Fruit fly (Drosophila melanogaster) whole organism, embryonic: ENCODE data around the gene CG14253.
A peak's percentile ranks its signal among the peaks of the same experiment; 100 is the strongest.

ENCODE experiments used
- Abd-B ChIP-seq: fragments of 200-800 bp; sonication (Bioruptor generic); optimal IDR thresholded peaks from 2 replicates; lab custom pipeline; 2018; ENCODE audit warnings: missing biosample characterization, mild to moderate bottlenecking, missing genetic modification characterization, moderate library complexity
- C15 ChIP-seq: fragments of 200-800 bp; sonication (Bioruptor generic); IDR thresholded peaks from 3 replicates; pipeline ENCODE4 v1.3.6; 2022; ENCODE audit warnings: missing biosample characterization, missing genetic modification characterization
- CG11085 ChIP-seq: fragments of 200-800 bp; sonication (Bioruptor generic); IDR thresholded peaks from 2 replicates; pipeline ENCODE4 v1.3.6; 2022; ENCODE audit warnings: missing biosample characterization, missing genetic modification characterization
- CG11504 ChIP-seq: fragments of 200-800 bp; sonication (Bioruptor generic); optimal IDR thresholded peaks from 3 replicates; lab custom pipeline; 2019; ENCODE audit warnings: missing biosample characterization, mild to moderate bottlenecking, missing genetic modification characterization, moderate library complexity
- CG14860 ChIP-seq: fragments of 200-800 bp; sonication (Bioruptor generic); IDR thresholded peaks from 3 replicates; pipeline ENCODE4 v1.3.6; 2022; ENCODE audit warnings: missing biosample characterization, missing genetic modification characterization; ENCODE audit not compliant: partially characterized antibody
- CG15601 ChIP-seq: fragments of 200-800 bp; sonication (Bioruptor generic); optimal IDR thresholded peaks from 3 replicates; lab custom pipeline; 2019; ENCODE audit warnings: missing biosample characterization, mild to moderate bottlenecking, missing genetic modification characterization, moderate library complexity
- CG18764 ChIP-seq: fragments of 200-800 bp; sonication (Bioruptor generic); optimal IDR thresholded peaks from 3 replicates; lab custom pipeline; 2016; ENCODE audit warnings: missing biosample characterization, missing genetic modification characterization
- CG2712 ChIP-seq: fragments of 200-800 bp; optimal IDR thresholded peaks from 3 replicates; lab custom pipeline; 2019; ENCODE audit warnings: missing biosample characterization, mild to moderate bottlenecking, missing genetic modification characterization, moderate library complexity
- CG5180 ChIP-seq: fragments of 200-800 bp; sonication (Bioruptor generic); optimal IDR thresholded peaks from 3 replicates; lab custom pipeline; 2017; ENCODE audit warnings: missing biosample characterization, missing genetic modification characterization, mild to moderate bottlenecking, moderate library complexity, missing genetic modification reagents
- CG6683 ChIP-seq: fragments of 200-800 bp; sonication (Bioruptor generic); optimal IDR thresholded peaks from 2 replicates; lab custom pipeline; 2017; ENCODE audit warnings: missing biosample characterization, mild to moderate bottlenecking, missing genetic modification characterization, missing genetic modification reagents
- CG9437 ChIP-seq: fragments of 200-800 bp; sonication (Bioruptor generic); optimal IDR thresholded peaks from 2 replicates; lab custom pipeline; 2018; ENCODE audit warnings: missing biosample characterization, mild to moderate bottlenecking, missing genetic modification characterization
- Dbx ChIP-seq: fragments of 200-800 bp; sonication (Bioruptor generic); IDR thresholded peaks from 3 replicates; pipeline ENCODE4 v1.3.6; 2022; ENCODE audit warnings: missing biosample characterization, missing genetic modification characterization
- Fer1 ChIP-seq: fragments of 200-800 bp; sonication (Bioruptor generic); optimal IDR thresholded peaks from 2 replicates; lab custom pipeline; 2017; ENCODE audit warnings: missing biosample characterization, mild to moderate bottlenecking, missing genetic modification characterization
- GATAe ChIP-seq: fragments of 200-800 bp; sonication (Bioruptor generic); conservative IDR thresholded peaks from 2 replicates; pipeline ENCODE4 v1.3.6; 2022; ENCODE audit warnings: missing biosample characterization, missing genetic modification characterization
- Gug ChIP-seq: fragments of 200-800 bp; sonication (Bioruptor generic); IDR thresholded peaks from 4 replicates; pipeline ENCODE4 v1.3.6; 2022; ENCODE audit warnings: missing biosample characterization, missing genetic modification characterization
- Hey ChIP-seq: fragments of 200-800 bp; sonication (Bioruptor generic); optimal IDR thresholded peaks from 3 replicates; lab custom pipeline; 2018; ENCODE audit warnings: missing biosample characterization, mild to moderate bottlenecking, missing genetic modification characterization
- Max ChIP-seq: fragments of 200-800 bp; sonication (Bioruptor generic); optimal IDR thresholded peaks from 2 replicates; lab custom pipeline; 2016; ENCODE audit warnings: missing biosample characterization, mild to moderate bottlenecking, missing genetic modification characterization
- Mrtf ChIP-seq: fragments of 200-800 bp; sonication (Bioruptor generic); IDR thresholded peaks from 3 replicates; pipeline ENCODE4 v1.3.6; 2022; ENCODE audit warnings: missing biosample characterization, missing genetic modification characterization
- Pdp1 ChIP-seq, 2 experiments: fragments of 200-800 bp; sonication (Bioruptor generic); optimal IDR thresholded peaks; 3 replicates each; lab custom pipeline; 2016; ENCODE audit warnings: missing biosample characterization in 2 of 2, missing genetic modification characterization in 2 of 2, mild to moderate bottlenecking in 1 of 2, moderate library complexity in 1 of 2
- Sin3A ChIP-seq: fragments of >200 bp; optimal IDR thresholded peaks from 2 replicates; lab custom pipeline; 2018
- Vsx1 ChIP-seq: fragments of 200-800 bp; sonication (Bioruptor generic); optimal IDR thresholded peaks from 2 replicates; lab custom pipeline; 2017; ENCODE audit warnings: missing biosample characterization, mild to moderate bottlenecking, missing genetic modification characterization, missing genetic modification reagents
- Xbp1 ChIP-seq: fragments of 200-800 bp; sonication (Bioruptor generic); optimal IDR thresholded peaks from 3 replicates; lab custom pipeline; 2016; ENCODE audit warnings: missing biosample characterization, mild to moderate bottlenecking, missing genetic modification characterization
- Xrp1 ChIP-seq: fragments of 200-800 bp; sonication (Bioruptor generic); IDR thresholded peaks from 2 replicates; pipeline ENCODE4 v1.3.6; 2022; ENCODE audit warnings: missing biosample characterization, missing genetic modification characterization
- ara ChIP-seq: fragments of 200-800 bp; sonication (Bioruptor generic); IDR thresholded peaks from 2 replicates; pipeline ENCODE4 v1.3.6; 2022; ENCODE audit warnings: missing biosample characterization, missing genetic modification characterization
- croc ChIP-seq: fragments of 200-800 bp; sonication (Bioruptor generic); conservative IDR thresholded peaks from 3 replicates; pipeline ENCODE4 v1.3.6; 2022; ENCODE audit warnings: missing biosample characterization, missing genetic modification characterization
- dm ChIP-seq: fragments of 200-800 bp; sonication (Bioruptor generic); optimal IDR thresholded peaks from 3 replicates; lab custom pipeline; 2016; ENCODE audit warnings: missing biosample characterization, missing genetic modification characterization
- fd3F ChIP-seq: fragments of 200-800 bp; sonication (Bioruptor generic); optimal IDR thresholded peaks from 2 replicates; lab custom pipeline; 2018; ENCODE audit warnings: missing biosample characterization, mild to moderate bottlenecking, missing genetic modification characterization, moderate library complexity
- gsb-n ChIP-seq: fragments of 200-800 bp; sonication (Bioruptor generic); optimal IDR thresholded peaks from 3 replicates; lab custom pipeline; 2018; ENCODE audit warnings: missing biosample characterization, mild to moderate bottlenecking, missing genetic modification characterization
- gt ChIP-seq: fragments of 200-800 bp; sonication (Bioruptor generic); IDR thresholded peaks from 2 replicates; pipeline ENCODE4 v1.3.6; 2022; ENCODE audit warnings: missing biosample characterization, missing genetic modification characterization
- hth ChIP-seq: fragments of >200 bp; optimal IDR thresholded peaks from 2 replicates; lab custom pipeline; 2017; ENCODE audit warnings: inconsistent platforms
- nerfin-1 ChIP-seq: fragments of 200-800 bp; sonication (Bioruptor generic); optimal IDR thresholded peaks from 3 replicates; lab custom pipeline; 2019; ENCODE audit warnings: missing biosample characterization, mild to moderate bottlenecking, missing genetic modification characterization, moderate library complexity
- p53 ChIP-seq: fragments of 200-800 bp; sonication (Bioruptor generic); optimal IDR thresholded peaks from 2 replicates; lab custom pipeline; 2016; ENCODE audit warnings: missing biosample characterization, missing genetic modification characterization
- phol ChIP-seq: fragments of 200-800 bp; sonication (Bioruptor generic); optimal IDR thresholded peaks from 3 replicates; lab custom pipeline; 2018; ENCODE audit warnings: missing biosample characterization, mild to moderate bottlenecking, missing genetic modification characterization, moderate library complexity
- pzg ChIP-seq: fragments of 200-800 bp; sonication (Bioruptor generic); optimal IDR thresholded peaks from 3 replicates; lab custom pipeline; 2018; ENCODE audit warnings: missing biosample characterization, mild to moderate bottlenecking, missing genetic modification characterization, moderate library complexity
- scrt ChIP-seq: fragments of 200-800 bp; sonication (Bioruptor generic); optimal IDR thresholded peaks from 2 replicates; lab custom pipeline; 2018; ENCODE audit warnings: missing biosample characterization, mild to moderate bottlenecking, missing genetic modification characterization, moderate library complexity
- seq ChIP-seq: fragments of 200-800 bp; sonication (Bioruptor generic); IDR thresholded peaks from 2 replicates; pipeline ENCODE4 v1.3.6; 2022; ENCODE audit warnings: missing biosample characterization, missing genetic modification characterization
- sna ChIP-seq: fragments of 200-800 bp; sonication (Bioruptor generic); IDR thresholded peaks from 2 replicates; pipeline ENCODE4 v1.3.6; 2022; ENCODE audit warnings: missing biosample characterization, missing genetic modification characterization; ENCODE audit not compliant: partially characterized antibody
- tna ChIP-seq: fragments of 200-800 bp; sonication (Bioruptor generic); IDR thresholded peaks from 2 replicates; pipeline ENCODE4 v1.3.6; 2022; ENCODE audit warnings: missing biosample characterization, missing genetic modification characterization; ENCODE audit not compliant: partially characterized antibody
- trem ChIP-seq: fragments of 200-800 bp; optimal IDR thresholded peaks from 3 replicates; lab custom pipeline; 2019; ENCODE audit warnings: missing biosample characterization, mild to moderate bottlenecking, missing genetic modification characterization, moderate library complexity
- vfl ChIP-seq: fragments of 200-800 bp; sonication (Bioruptor generic); optimal IDR thresholded peaks from 2 replicates; lab custom pipeline; 2016; ENCODE audit warnings: missing biosample characterization, missing genetic modification characterization
- wdn ChIP-seq: fragments of 200-800 bp; sonication (Bioruptor generic); IDR thresholded peaks from 2 replicates; pipeline ENCODE4 v1.3.6; 2022; ENCODE audit warnings: missing biosample characterization, missing genetic modification characterization

CG14253 gene

DNA sequence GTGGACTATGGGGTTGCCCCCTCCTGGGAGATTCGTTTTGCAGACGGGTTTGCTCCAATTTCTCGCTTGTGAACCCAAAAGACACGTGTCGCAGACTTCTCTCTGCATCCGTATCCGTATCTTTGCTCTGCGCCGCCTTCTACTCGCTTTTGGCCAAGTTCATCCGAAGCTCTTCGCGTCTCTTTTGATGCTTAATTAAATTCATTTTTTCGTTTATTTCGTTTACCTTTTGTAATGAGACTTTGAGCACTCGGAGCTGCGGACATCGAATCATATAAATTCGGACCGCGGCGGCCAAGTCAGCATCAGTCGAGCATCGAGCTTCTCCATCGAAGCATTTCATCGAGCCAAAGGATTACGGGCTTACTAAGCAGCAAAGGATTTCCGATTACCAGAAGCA is 16.2 kb downstream of the CG14253 start, which contains the start of gene TwdlC:
Gene TwdlC (plus strand): TSS at position 301 of the 400 bp plus-strand sequence.
- no peak for TF ChIP-seq sna
- TF ChIP-seq gsb-n (tag; lab: Kevin White, UChicago) = no peak
- TF ChIP-seq trem (tag; lab: Kevin White, UChicago) = no peak
- no peak for TF ChIP-seq Pdp1 (GFP tag; optimal IDR thresholded peaks at IDR 0.05; lab: Kevin White, UChicago)
- no peak for TF ChIP-seq ara (GFP tag; lab: Robert Waterston, UW)
- TF ChIP-seq nerfin-1 = no peak
- no peak for TF ChIP-seq p53 (GFP tag; lab: Kevin White, UChicago)
- no peak for TF ChIP-seq CG11085 (GFP tag; lab: Robert Waterston, UW)
- no peak for TF ChIP-seq tna (GFP tag; lab: Robert Waterston, UW)
- no peak for TF ChIP-seq pzg (GFP tag; lab: Kevin White, UChicago)
- no peak for TF ChIP-seq Fer1
- TF ChIP-seq GATAe (GFP tag; lab: Robert Waterston, UW) = no peak
- no peak for TF ChIP-seq Gug (GFP tag; lab: Robert Waterston, UW)
- TF ChIP-seq Vsx1 = no peak

DNA sequence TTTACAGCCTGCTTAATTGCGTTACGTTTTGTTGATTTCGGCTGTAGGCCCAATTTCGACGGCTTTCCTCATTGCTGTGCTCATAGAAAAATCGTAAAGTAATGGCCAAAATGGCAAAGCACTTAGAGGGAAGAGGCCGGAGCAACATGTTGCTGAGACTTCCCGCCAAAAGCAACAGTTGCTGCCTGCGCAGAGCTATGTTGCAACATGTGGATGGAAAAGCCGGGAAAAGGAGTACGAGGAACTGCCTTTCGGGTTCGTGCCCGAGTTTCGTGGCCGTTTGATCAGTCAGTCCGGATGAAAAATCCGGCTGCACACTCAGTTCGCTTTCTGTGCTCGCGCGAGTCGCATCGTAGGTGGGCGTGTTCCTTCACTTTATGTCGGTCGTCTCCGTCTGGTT is 18.3 kb downstream of the CG14253 start, which contains the start of gene RYa-R:
Gene RYa-R (plus strand): TSS at position 339 of the 400 bp plus-strand sequence.
- TF ChIP-seq scrt (peak; percentile 81), GATAe (GFP tag; lab: Robert Waterston, UW) (no peak), CG2712 (tag; lab: Kevin White, UChicago) (no peak), Sin3A (lab: Kevin White, UChicago) (no peak), Abd-B (GFP tag; lab: Kevin White, UChicago) (no peak), fd3F (GFP tag; lab: Kevin White, UChicago) (no peak), wdn (GFP tag; lab: Robert Waterston, UW) (no peak), CG18764 (GFP tag; lab: Kevin White, UChicago) (no peak), CG11504 (tag; lab: Kevin White, UChicago) (peak; percentile 85), Mrtf (GFP tag; lab: Robert Waterston, UW) (0 out of 3 replicates have a peak, but pooled peaks have one; percentile 7), vfl (GFP tag; lab: Kevin White, UChicago) (no peak), CG9437 (GFP tag; lab: Kevin White, UChicago) (no peak), hth (lab: Kevin White, UChicago) (no peak), gt (GFP tag; lab: Robert Waterston, UW) (no peak), C15 (GFP tag; lab: Robert Waterston, UW) (no peak)

DNA sequence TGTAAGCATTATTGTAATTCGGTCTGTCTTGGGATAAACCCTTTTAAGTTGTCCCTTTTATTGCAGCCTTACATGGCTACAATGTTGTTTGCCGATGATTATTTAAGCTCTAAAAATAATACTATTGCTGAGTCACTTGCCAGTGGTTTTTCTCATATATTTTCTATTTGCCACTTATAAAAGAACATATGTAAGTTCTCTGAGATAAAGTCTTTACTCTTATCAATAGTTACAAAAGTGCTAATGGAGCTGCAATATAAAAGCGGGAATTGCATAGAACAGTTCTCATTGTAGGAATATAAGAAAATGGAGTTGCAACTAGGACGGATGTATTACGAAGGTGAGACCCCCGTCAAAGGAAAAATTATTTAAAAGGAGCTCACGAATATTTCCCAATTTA is 21.1 kb downstream of the CG14253 start, which contains the start of gene CG31077:
Gene CG31077 (plus strand): TSS at position 301 of the 400 bp plus-strand sequence.
- TF ChIP-seq CG5180 = no peak
- TF ChIP-seq dm (GFP tag; lab: Kevin White, UChicago) = no peak
- no peak for TF ChIP-seq Xbp1 (GFP tag; lab: Kevin White, UChicago)
- no peak for TF ChIP-seq CG6683 (GFP tag; lab: Kevin White, UChicago)
- TF ChIP-seq croc (GFP tag; lab: Robert Waterston, UW) = no peak
- no peak for TF ChIP-seq seq (GFP tag; lab: Robert Waterston, UW)
- no peak for TF ChIP-seq Xrp1 (GFP tag; lab: Robert Waterston, UW)
- no peak for TF ChIP-seq CG14860 (GFP tag; lab: Robert Waterston, UW)
- no peak for TF ChIP-seq phol
- no peak for TF ChIP-seq Hey
- TF ChIP-seq Max (GFP tag; lab: Kevin White, UChicago) = no peak
- TF ChIP-seq CG15601 = no peak
- no peak for TF ChIP-seq Dbx (GFP tag; lab: Robert Waterston, UW)
